Fruit fly (Drosophila melanogaster): ENCODE data around the gene sgg.
A peak's percentile ranks its signal among the peaks of the same experiment; 100 is the strongest.

The sgg gene

dm6 chrX:2714730-2715129 lies 81.0 kb downstream of the sgg start (continued):
- no peak for TF ChIP-seq CG31365 (tag; optimal IDR thresholded peaks at IDR 0.05)
- TF ChIP-seq Rx (GFP tag; IDR thresholded peaks at IDR 0.05): no peak
- TF ChIP-seq CG3065 (GFP tag; optimal IDR thresholded peaks at IDR 0.05): no peak
- 0 out of 3 replicates have a peak, but pooled peaks have one; percentile 11 for TF ChIP-seq vnd (GFP tag; IDR thresholded peaks at IDR 0.05; ENCODE audit: partially characterized antibody)
- TF ChIP-seq CG14860 (GFP tag; IDR thresholded peaks at IDR 0.05; ENCODE audit: partially characterized antibody): peak; percentile 31; the same call in 1 of the 3 replicates
- peak; percentile 58 for TF ChIP-seq Dll (GFP tag; IDR thresholded peaks at IDR 0.05; ENCODE audit: partially characterized antibody)
- TF ChIP-seq CG7963 (GFP tag; IDR thresholded peaks at IDR 0.05; ENCODE audit: partially characterized antibody): 0 out of 3 replicates have a peak, but pooled peaks have one; percentile 5
- TF ChIP-seq bbx (GFP tag; IDR thresholded peaks at IDR 0.05; ENCODE audit: partially characterized antibody): no peak
- no peak for TF ChIP-seq luna (GFP tag; optimal IDR thresholded peaks at IDR 0.05)
- TF ChIP-seq sug (tag; optimal IDR thresholded peaks at IDR 0.05): no peak
- TF ChIP-seq CG16813 (GFP tag; IDR thresholded peaks at IDR 0.05; ENCODE audit: partially characterized antibody): peak; percentile 41; the same call in 1 of the 3 replicates
- peak; percentile 46; the same call in 1 of the 2 replicates for TF ChIP-seq sna (GFP tag; IDR thresholded peaks at IDR 0.05; ENCODE audit: partially characterized antibody)
- peak; percentile 50 for TF ChIP-seq Rfx (GFP tag; IDR thresholded peaks at IDR 0.05)
- TF ChIP-seq pan (optimal IDR thresholded peaks at IDR 0.05): no peak
- TF ChIP-seq pan (GFP tag; optimal IDR thresholded peaks at IDR 0.05 in 1 of 2, IDR thresholded peaks at IDR 0.05 in 1 of 2): no peak
- TF ChIP-seq Taf1 (GFP tag; IDR thresholded peaks at IDR 0.05): no peak
- peak; percentile 80 for TF ChIP-seq E2f2 (GFP tag; IDR thresholded peaks at IDR 0.05)
- TF ChIP-seq hkb (optimal IDR thresholded peaks at IDR 0.05): no peak
- TF ChIP-seq hkb (GFP tag; IDR thresholded peaks at IDR 0.05): no peak
- no peak for TF ChIP-seq CG9437 (GFP tag; optimal IDR thresholded peaks at IDR 0.05)
- TF ChIP-seq CG6683 (GFP tag; optimal IDR thresholded peaks at IDR 0.05): no peak
- peak; percentile 43; the same call in 1 of the 2 replicates for TF ChIP-seq unc-4 (GFP tag; IDR thresholded peaks at IDR 0.05; ENCODE audit: partially characterized antibody)
- TF ChIP-seq CG6654 (GFP tag; optimal IDR thresholded peaks at IDR 0.05): no peak
- TF ChIP-seq prd (optimal IDR thresholded peaks at IDR 0.05): no peak
- no peak for TF ChIP-seq prd (GFP tag; IDR thresholded peaks at IDR 0.05)
- TF ChIP-seq danr (GFP tag; IDR thresholded peaks at IDR 0.05): no peak
- no peak for TF ChIP-seq Xrp1 (GFP tag; IDR thresholded peaks at IDR 0.05)
- TF ChIP-seq stc (GFP tag; IDR thresholded peaks at IDR 0.05): no peak
- TF ChIP-seq CG4617 (GFP tag; optimal IDR thresholded peaks at IDR 0.05; ENCODE audit: borderline replicate concordance): no peak
- no peak for TF ChIP-seq dati (GFP tag; IDR thresholded peaks at IDR 0.05)
- no peak for TF ChIP-seq Atf3 (GFP tag; optimal IDR thresholded peaks at IDR 0.05)
- no peak for TF ChIP-seq CG14667 (GFP tag; IDR thresholded peaks at IDR 0.05)
- TF ChIP-seq amos (GFP tag; IDR thresholded peaks at IDR 0.05; ENCODE audit: partially characterized antibody): peak; percentile 41; the same call in 1 of the 2 replicates
- TF ChIP-seq CG11398 (GFP tag; optimal IDR thresholded peaks at IDR 0.05): no peak
- TF ChIP-seq repo (GFP tag; optimal IDR thresholded peaks at IDR 0.05): no peak
- peak; percentile 2 for TF ChIP-seq CG1603 (tag; optimal IDR thresholded peaks at IDR 0.05)
- no peak for TF ChIP-seq Mad (GFP tag; optimal IDR thresholded peaks at IDR 0.05)
- TF ChIP-seq Hmr (GFP tag; optimal IDR thresholded peaks at IDR 0.05): no peak
- TF ChIP-seq CG30403 (GFP tag; optimal IDR thresholded peaks at IDR 0.05): no peak
- no peak for TF ChIP-seq tll (GFP tag; optimal IDR thresholded peaks at IDR 0.05)
- TF ChIP-seq ci (GFP tag; IDR thresholded peaks at IDR 0.05): no peak
- no peak for TF ChIP-seq odd (GFP tag; optimal IDR thresholded peaks at IDR 0.05)
- no peak for TF ChIP-seq CG6765 (GFP tag; optimal IDR thresholded peaks at IDR 0.05)
- TF ChIP-seq CG3995 (GFP tag; optimal IDR thresholded peaks at IDR 0.05): peak; percentile 85
- TF ChIP-seq CG6791 (GFP tag; IDR thresholded peaks at IDR 0.05; ENCODE audit: partially characterized antibody): 0 out of 3 replicates have a peak, but pooled peaks have one; percentile 36
- no peak for TF ChIP-seq CG4360 (GFP tag; IDR thresholded peaks at IDR 0.05)
- peak; percentile 50 for TF ChIP-seq pzg (GFP tag; optimal IDR thresholded peaks at IDR 0.05)
- TF ChIP-seq CG3726 (GFP tag; IDR thresholded peaks at IDR 0.05): no peak
- TF ChIP-seq CG6254 (GFP tag; optimal IDR thresholded peaks at IDR 0.05): no peak
- peak; percentile 24 for TF ChIP-seq dm (GFP tag; optimal IDR thresholded peaks at IDR 0.05)
- no peak for TF ChIP-seq Sox100B (GFP tag; optimal IDR thresholded peaks at IDR 0.05)

Measured in whole organism, embryonic.